Worm (Caenorhabditis elegans): ENCODE data around the gene C14A6.5.

The C14A6.5 gene

DNA sequence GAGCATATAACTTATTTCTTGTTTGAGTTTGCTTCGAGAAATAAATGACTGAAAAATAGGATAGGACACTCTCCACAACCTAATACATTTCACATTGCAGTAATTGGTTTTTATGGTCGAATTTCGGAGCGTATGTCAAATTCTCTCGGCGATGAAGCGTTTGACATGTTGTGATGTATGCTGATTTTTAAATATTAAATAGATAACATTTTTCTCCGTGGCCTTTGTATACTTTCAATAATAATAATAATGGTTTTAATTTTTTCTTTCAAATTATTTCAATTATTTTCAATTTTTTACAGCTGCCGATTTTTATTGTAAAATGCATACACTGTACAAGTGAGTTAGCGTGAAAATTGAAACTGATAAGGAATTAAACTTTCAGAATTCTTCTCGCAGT lies 18.6 kb downstream of the C14A6.5 start, which contains the start of gene C14A6.3:
C14A6.3 (plus strand) TSS at position 301 of the 400 bp plus-strand sequence.
- no peak for TF ChIP-seq ztf-1 (GFP tag; conservative IDR thresholded peaks at IDR 0.05)
- peak; percentile 4 for TF ChIP-seq fos-1 (tag; optimal IDR thresholded peaks at IDR 0.05)

ce11 chrV:18144442-18144841 lies 20.2 kb downstream of the C14A6.5 start:
- TF ChIP-seq nhr-129 (tag; optimal IDR thresholded peaks at IDR 0.05) = no peak
- no peak for TF ChIP-seq blmp-1 (tag; optimal IDR thresholded peaks at IDR 0.05; ENCODE audit: insufficient read depth)
- no peak for TF ChIP-seq egl-27 (tag; optimal IDR thresholded peaks at IDR 0.05)
- TF ChIP-seq nhr-10 (tag; optimal IDR thresholded peaks at IDR 0.05) = no peak
- no peak for TF ChIP-seq aly-2 (tag; optimal IDR thresholded peaks at IDR 0.05)
- TF ChIP-seq nhr-11 (tag; optimal IDR thresholded peaks at IDR 0.05) = no peak
- no peak for TF ChIP-seq elt-1 (tag; optimal IDR thresholded peaks at IDR 0.05)
- no peak for TF ChIP-seq lin-13 (GFP tag; optimal IDR thresholded peaks at IDR 0.05)
- no peak for TF ChIP-seq ZK546.5 (tag; optimal IDR thresholded peaks at IDR 0.05)
- TF ChIP-seq nhr-21 (tag; optimal IDR thresholded peaks at IDR 0.05) = no peak
- TF ChIP-seq sem-4 (tag; optimal IDR thresholded peaks at IDR 0.05) = no peak
- TF ChIP-seq Y55F3AM.14 (GFP tag; optimal IDR thresholded peaks at IDR 0.05) = no peak
- no peak for TF ChIP-seq sma-9 (GFP tag; optimal IDR thresholded peaks at IDR 0.05)
- no peak for TF ChIP-seq sma-9 (tag; optimal IDR thresholded peaks at IDR 0.05)
- no peak for TF ChIP-seq fos-1 (tag; optimal IDR thresholded peaks at IDR 0.05)
- TF ChIP-seq ceh-82 (tag; optimal IDR thresholded peaks at IDR 0.05) = no peak

DNA sequence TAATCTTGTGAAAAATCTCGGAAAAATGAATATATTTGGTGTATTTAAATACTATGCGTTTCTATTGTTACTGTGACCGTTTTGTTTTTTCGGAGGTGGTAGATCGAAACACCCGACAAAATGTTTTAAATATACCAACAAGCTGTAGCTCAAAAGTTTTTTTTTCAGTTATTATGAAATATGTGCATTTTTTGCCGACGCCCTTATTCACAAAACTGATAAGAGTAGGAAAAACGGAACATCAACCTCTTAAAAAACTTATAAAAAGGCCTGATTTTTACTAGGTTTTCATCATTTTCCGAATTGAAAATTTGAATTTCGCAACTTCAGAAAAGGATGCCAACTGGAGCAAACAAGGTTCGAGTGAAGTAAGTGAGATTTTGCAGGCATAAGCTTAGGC lies 21.2 kb downstream of the C14A6.5 start, which contains the start of gene Y37H2A.14:
Y37H2A.14 (plus strand) TSS at position 301 of the 400 bp plus-strand sequence.
- TF ChIP-seq nhr-12 (tag; optimal IDR thresholded peaks at IDR 0.05) = no peak
- TF ChIP-seq ceh-16 (tag; optimal IDR thresholded peaks at IDR 0.05) = no peak
- TF ChIP-seq R02D3.7 (tag; optimal IDR thresholded peaks at IDR 0.05) = no peak
- no peak for TF ChIP-seq dmd-4 (tag; optimal IDR thresholded peaks at IDR 0.05)
- no peak for TF ChIP-seq peb-1 (tag; optimal IDR thresholded peaks at IDR 0.05)
- TF ChIP-seq ztf-1 (GFP tag; conservative IDR thresholded peaks at IDR 0.05) = no peak
- no peak for TF ChIP-seq lin-13 (GFP tag; optimal IDR thresholded peaks at IDR 0.05)
- TF ChIP-seq ztf-4 (tag; optimal IDR thresholded peaks at IDR 0.05) = no peak
- no peak for TF ChIP-seq elt-1 (tag; optimal IDR thresholded peaks at IDR 0.05)
- no peak for TF ChIP-seq Y55F3AM.14 (GFP tag; optimal IDR thresholded peaks at IDR 0.05)

ce11 chrV:18142549-18142948 lies 22.1 kb downstream of the C14A6.5 start, which contains the start of gene Y37H2A.13:
Gene Y37H2A.13 (plus strand): TSS chrV:18142849.
- TF ChIP-seq unc-55 (GFP tag; optimal IDR thresholded peaks at IDR 0.05) (no peak), C34F6.9 (tag; optimal IDR thresholded peaks at IDR 0.05) (no peak), nhr-11 (tag; optimal IDR thresholded peaks at IDR 0.05) (no peak), nhr-25 (tag; optimal IDR thresholded peaks at IDR 0.05) (no peak), nhr-77 (tag; optimal IDR thresholded peaks at IDR 0.05) (no peak), peb-1 (tag; optimal IDR thresholded peaks at IDR 0.05) (no peak)

DNA sequence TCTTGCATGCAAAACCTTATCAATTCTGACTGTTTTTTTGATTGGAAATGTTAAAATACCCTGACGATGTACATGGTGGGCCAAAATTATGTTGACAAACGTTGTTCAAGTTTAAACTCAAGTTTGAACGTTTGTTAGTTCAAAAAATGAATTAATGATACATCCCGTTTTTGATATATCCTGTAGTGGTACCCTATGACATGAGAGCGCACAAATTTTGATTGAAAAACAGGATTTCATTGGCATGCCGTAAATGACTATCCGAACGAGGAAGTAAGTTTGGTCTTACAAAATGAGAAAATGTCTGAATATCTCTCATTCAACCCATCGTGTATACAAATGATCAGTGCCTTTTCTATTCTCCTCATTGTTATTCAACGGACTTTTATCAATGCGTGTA lies 23.5 kb downstream of the C14A6.5 start, which contains the start of gene Y37H2A.11:
Y37H2A.11 (plus strand) TSS at position 301 of the 400 bp plus-strand sequence.
- TF ChIP-seq lin-11 (tag; optimal IDR thresholded peaks at IDR 0.05) (no peak), nhr-6 (tag; optimal IDR thresholded peaks at IDR 0.05) (no peak), nhr-77 (tag; optimal IDR thresholded peaks at IDR 0.05) (no peak), ztf-11 (tag; optimal IDR thresholded peaks at IDR 0.05) (no peak), ZK546.5 (tag; optimal IDR thresholded peaks at IDR 0.05) (no peak), sma-9 (GFP tag; optimal IDR thresholded peaks at IDR 0.05) (no peak), sma-9 (tag; optimal IDR thresholded peaks at IDR 0.05) (no peak), zag-1 (tag; optimal IDR thresholded peaks at IDR 0.05) (no peak), ama-1 (optimal IDR thresholded peaks at IDR 0.05) (no peak), ztf-4 (tag; optimal IDR thresholded peaks at IDR 0.05) (no peak), sem-4 (tag; optimal IDR thresholded peaks at IDR 0.05) (no peak), nhr-10 (tag; optimal IDR thresholded peaks at IDR 0.05) (no peak), ceh-82 (tag; optimal IDR thresholded peaks at IDR 0.05) (no peak), unc-39 (tag; optimal IDR thresholded peaks at IDR 0.05) (no peak), lin-13 (GFP tag; optimal IDR thresholded peaks at IDR 0.05) (no peak), alr-1 (tag; optimal IDR thresholded peaks at IDR 0.05) (no peak), egl-27 (tag; optimal IDR thresholded peaks at IDR 0.05) (no peak), C34F6.9 (tag; optimal IDR thresholded peaks at IDR 0.05) (no peak), dmd-4 (tag; optimal IDR thresholded peaks at IDR 0.05) (no peak), Y55F3AM.14 (GFP tag; optimal IDR thresholded peaks at IDR 0.05) (no peak)

Data from whole organism, L2 larva.